Fruit fly (Drosophila melanogaster): ENCODE measurements around the gene kibra.

DNA sequence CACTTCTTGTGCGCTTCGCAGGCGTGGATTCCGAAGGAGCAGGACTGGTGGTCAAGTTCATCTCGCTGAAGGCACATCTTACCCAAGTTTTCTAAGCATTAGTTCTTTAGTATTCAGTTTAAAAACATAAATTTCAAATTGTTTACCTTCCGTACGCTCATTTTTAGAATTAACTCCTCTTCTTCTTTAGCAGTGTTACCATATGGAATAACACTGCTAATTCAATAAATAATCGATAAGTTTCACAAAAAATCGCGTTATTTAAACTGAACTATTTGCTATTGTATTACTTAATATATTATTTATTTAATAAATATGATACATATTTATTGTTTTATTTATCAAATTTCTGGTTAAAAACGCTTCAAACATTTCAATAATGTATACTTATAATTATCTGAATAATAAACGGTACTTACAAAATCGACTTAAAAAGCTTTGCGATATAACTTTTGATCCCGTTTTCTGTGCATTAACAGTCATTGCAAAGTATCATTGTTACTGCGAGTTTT lies 61.0 kb downstream of the kibra start, which contains the start of the genes Rad17 and BigH1:
- TF ChIP-seq Myc (optimal IDR thresholded peaks at IDR 0.05) (no peak), ttk (optimal IDR thresholded peaks at IDR 0.05) (no peak), psq (optimal IDR thresholded peaks at IDR 0.05) (no peak), Sin3A (optimal IDR thresholded peaks at IDR 0.05) (no peak), insv (optimal IDR thresholded peaks at IDR 0.05) (no peak), h (optimal IDR thresholded peaks at IDR 0.05) (no peak)

Data from Kc167 (cell line).